Fruit fly (Drosophila melanogaster): ENCODE measurements around the gene CG33322.

CG33322 gene

DNA sequence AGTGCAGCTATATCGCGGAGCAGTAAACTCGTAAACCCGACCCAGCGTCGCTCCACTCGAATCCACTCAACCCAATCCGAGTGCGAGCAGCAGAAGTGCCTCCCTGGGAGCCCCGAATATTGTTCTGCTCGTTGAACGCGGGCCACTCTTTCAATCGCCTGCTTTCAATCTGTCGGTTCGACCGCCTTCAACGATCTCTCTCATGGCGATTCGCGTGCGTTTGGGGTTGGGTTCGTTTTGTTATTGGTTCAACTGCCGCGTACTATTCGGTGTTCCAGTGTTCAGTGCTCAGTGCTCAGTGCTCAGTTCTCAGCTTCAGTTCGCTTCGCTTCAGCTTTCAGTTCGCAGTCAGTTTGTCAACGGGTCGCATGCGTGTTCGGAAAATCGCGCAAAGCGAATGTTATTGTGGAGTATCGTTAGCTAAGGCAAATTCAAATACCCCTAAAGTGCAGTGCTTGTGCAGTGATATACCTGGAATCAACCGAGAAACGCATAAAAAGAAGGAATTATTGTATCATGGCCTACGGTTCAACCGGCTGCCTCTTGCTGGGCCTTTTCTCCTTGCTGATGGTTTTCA, 24.5 kb upstream of the CG33322 start, which contains the start of gene CG31676:
TSS of gene CG31676 (plus strand) at position 289 of the 577 bp plus-strand sequence.
- TF ChIP-seq Mad (GFP tag; optimal IDR thresholded peaks at IDR 0.05) (no peak), gt (GFP tag; IDR thresholded peaks at IDR 0.05) (no peak), oc (tag; optimal IDR thresholded peaks at IDR 0.05) (no peak), CG2875 (GFP tag; optimal IDR thresholded peaks at IDR 0.05) (no peak), CG14441 (GFP tag; IDR thresholded peaks at IDR 0.05) (no peak), Doc3 (GFP tag; IDR thresholded peaks at IDR 0.05; ENCODE audit: partially characterized antibody) (no peak), Dp (GFP tag; optimal IDR thresholded peaks at IDR 0.05) (no peak), H2.0 (GFP tag; IDR thresholded peaks at IDR 0.05) (no peak), al (GFP tag; IDR thresholded peaks at IDR 0.05) (no peak), Drgx (GFP tag; IDR thresholded peaks at IDR 0.05) (no peak), zfh1 (GFP tag; IDR thresholded peaks at IDR 0.05) (no peak), Aef1 (GFP tag; IDR thresholded peaks at IDR 0.05) (no peak), Blimp-1 (GFP tag; optimal IDR thresholded peaks at IDR 0.05) (no peak), CG14014 (GFP tag; IDR thresholded peaks at IDR 0.05) (no peak; the same call in 1 of the 2 replicates), Dref (GFP tag; IDR thresholded peaks at IDR 0.05) (no peak), Ravus (GFP tag; IDR thresholded peaks at IDR 0.05) (no peak), CG43689 (GFP tag; IDR thresholded peaks at IDR 0.05) (no peak), fd64A (GFP tag; optimal IDR thresholded peaks at IDR 0.05) (no peak), CG4282 (GFP tag; optimal IDR thresholded peaks at IDR 0.05) (no peak), CG33557 (GFP tag; optimal IDR thresholded peaks at IDR 0.05) (no peak), croc (GFP tag; conservative IDR thresholded peaks at IDR 0.05) (no peak), nerfin-2 (GFP tag; IDR thresholded peaks at IDR 0.05; ENCODE audit: partially characterized antibody) (no peak), CG3281 (GFP tag; optimal IDR thresholded peaks at IDR 0.05) (peak; percentile 56), CG14860 (GFP tag; IDR thresholded peaks at IDR 0.05; ENCODE audit: partially characterized antibody) (no peak), otp (GFP tag; IDR thresholded peaks at IDR 0.05) (no peak), eyg (GFP tag; optimal IDR thresholded peaks at IDR 0.05) (no peak), ro (GFP tag; IDR thresholded peaks at IDR 0.05) (no peak), CG6689 (GFP tag; IDR thresholded peaks at IDR 0.05) (no peak), Sox102F (GFP tag; optimal IDR thresholded peaks at IDR 0.05) (no peak), Meics (GFP tag; optimal IDR thresholded peaks at IDR 0.05) (peak; percentile 52), tup (GFP tag; optimal IDR thresholded peaks at IDR 0.05) (no peak), Stat92E (GFP tag; optimal IDR thresholded peaks at IDR 0.05) (no peak), Hr78 (GFP tag; optimal IDR thresholded peaks at IDR 0.05) (no peak), btn (GFP tag; optimal IDR thresholded peaks at IDR 0.05) (no peak), CG8765 (GFP tag; IDR thresholded peaks at IDR 0.05) (no peak), Poxn (GFP tag; IDR thresholded peaks at IDR 0.05) (no peak), gcm2 (GFP tag; optimal IDR thresholded peaks at IDR 0.05) (no peak), CG12391 (tag; optimal IDR thresholded peaks at IDR 0.05) (no peak), pfk (GFP tag; optimal IDR thresholded peaks at IDR 0.05) (no peak), gro (GFP tag; optimal IDR thresholded peaks at IDR 0.05) (no peak), Atf6 (GFP tag; IDR thresholded peaks at IDR 0.05) (no peak), Neu2 (GFP tag; optimal IDR thresholded peaks at IDR 0.05; ENCODE audit: borderline replicate concordance) (no peak), knrl (GFP tag; IDR thresholded peaks at IDR 0.05; ENCODE audit: partially characterized antibody) (no peak), CG3163 (GFP tag; optimal IDR thresholded peaks at IDR 0.05) (no peak), CG18011 (GFP tag; optimal IDR thresholded peaks at IDR 0.05) (no peak), Atf3 (GFP tag; optimal IDR thresholded peaks at IDR 0.05) (no peak), Mrtf (GFP tag; IDR thresholded peaks at IDR 0.05) (no peak), tx (GFP tag; optimal IDR thresholded peaks at IDR 0.05) (no peak), CG17328 (GFP tag; IDR thresholded peaks at IDR 0.05) (no peak), CG8388 (GFP tag; optimal IDR thresholded peaks at IDR 0.05) (no peak), ash1 (GFP tag; optimal IDR thresholded peaks at IDR 0.05) (no peak)

All from whole organism, embryonic.